Fruit fly (Drosophila melanogaster): ENCODE measurements around the gene CG33189.

CG33189 gene

DNA sequence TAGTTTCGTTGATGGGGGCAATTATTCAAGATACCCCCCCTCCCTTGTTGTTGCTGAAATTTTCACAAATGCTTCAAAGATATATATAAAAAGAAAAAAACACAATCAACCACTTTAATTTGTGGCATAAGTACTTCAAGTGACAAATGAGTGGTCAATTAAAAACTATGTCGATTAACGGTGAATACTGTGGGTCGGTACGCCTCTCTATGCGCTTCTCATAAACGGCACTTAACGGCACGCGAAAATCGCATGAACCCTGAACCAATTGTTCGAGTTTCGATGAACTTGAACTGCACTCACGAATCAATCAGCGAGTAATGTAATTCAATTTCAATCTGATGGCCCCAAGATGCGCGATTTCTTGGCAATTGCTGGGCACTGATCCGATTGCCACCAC is 40.5 kb downstream of the CG33189 start:
- no peak for TF ChIP-seq CTCF (optimal IDR thresholded peaks at IDR 0.05)
- no peak for TF ChIP-seq CG8478 (optimal IDR thresholded peaks at IDR 0.05)

DNA sequence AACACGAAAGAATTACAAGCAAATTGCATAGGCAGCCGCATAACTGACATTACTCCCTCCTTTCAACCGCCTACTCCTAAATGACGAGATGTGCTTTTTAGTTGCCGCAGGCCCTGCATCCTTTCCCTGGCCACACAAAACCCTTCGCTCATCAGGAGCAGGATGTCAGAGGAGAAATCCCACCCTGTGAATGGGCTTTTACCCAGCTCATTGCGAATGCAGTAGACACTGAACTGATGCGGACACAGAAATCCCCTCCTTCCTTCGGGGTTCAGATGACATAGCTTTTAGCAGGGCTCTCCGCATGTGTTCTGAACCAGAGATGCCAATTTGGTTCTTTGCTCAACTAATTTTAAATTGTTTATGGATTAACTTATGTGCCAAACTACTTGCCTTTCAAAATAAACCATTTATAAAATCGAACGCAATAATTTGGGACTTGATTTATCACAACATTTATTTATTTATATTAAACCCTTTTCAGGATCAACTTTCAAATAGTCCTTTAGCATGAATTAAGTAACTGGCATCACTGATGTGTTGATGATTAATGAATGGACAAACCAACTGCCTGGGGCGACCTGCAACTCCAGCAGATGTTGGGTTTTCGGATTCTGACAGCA is 41.3 kb downstream of the CG33189 start:
- TF ChIP-seq CG8478 (optimal IDR thresholded peaks at IDR 0.05) (no peak), CTCF (optimal IDR thresholded peaks at IDR 0.05) (no peak)

DNA sequence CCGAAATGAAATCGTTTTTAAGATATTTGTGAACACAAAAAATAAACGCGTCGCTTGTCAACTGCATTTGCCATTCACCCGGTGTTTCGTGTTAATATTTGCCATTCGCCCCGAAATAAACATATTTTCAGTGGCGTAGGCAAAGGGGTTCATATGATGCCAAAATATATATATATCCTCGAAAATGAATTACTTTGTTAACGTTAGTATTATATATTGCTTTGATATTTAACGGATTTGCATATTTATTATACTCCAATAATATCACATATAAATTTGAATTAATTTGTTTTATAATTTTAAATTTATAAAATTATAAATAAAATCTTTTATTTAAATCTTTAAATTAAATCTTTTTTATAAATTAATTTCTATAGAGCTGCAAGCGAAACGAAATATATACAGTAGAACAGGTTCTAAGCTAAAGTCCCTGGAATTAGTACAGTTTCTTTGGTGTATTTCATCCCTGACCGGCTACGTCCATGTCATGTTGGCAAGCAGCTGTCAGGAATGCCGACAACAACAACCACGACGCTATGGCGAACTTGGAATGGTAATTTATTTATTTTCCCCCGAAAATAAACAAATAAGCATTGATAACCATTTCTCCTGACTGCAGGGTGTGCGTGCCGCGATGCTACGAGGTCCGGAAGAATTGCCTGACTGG is 48.9 kb downstream of the CG33189 start, which contains the start of the genes M1BP and CG8202:
Gene M1BP, minus strand, starts transcription at position 102 of the 667 bp plus-strand sequence.
Gene CG8202, plus strand, starts transcription at position 495 of the 667 bp plus-strand sequence.
- TF ChIP-seq CTCF (optimal IDR thresholded peaks at IDR 0.05) (no peak), CG8478 (optimal IDR thresholded peaks at IDR 0.05) (no peak)
